Fruit fly (Drosophila melanogaster) whole organism, prepupa: Measurements from ENCODE around the gene Stt3A.
A peak's percentile ranks its signal among the peaks of the same experiment; 100 is the strongest.

ENCODE experiments used
- CG10631 ChIP-seq: fragments of 200-800 bp; sonication (Bioruptor generic); optimal IDR thresholded peaks from 2 replicates; lab custom pipeline; 2016; ENCODE audit warnings: missing biosample characterization, missing genetic modification characterization
- CG10669 ChIP-seq: fragments of 200-800 bp; sonication (Bioruptor generic); optimal IDR thresholded peaks from 3 replicates; lab custom pipeline; 2018; ENCODE audit warnings: missing biosample characterization, mild to moderate bottlenecking, missing genetic modification characterization, moderate library complexity
- CG11294 ChIP-seq: fragments of 200-800 bp; sonication (Bioruptor generic); IDR thresholded peaks from 2 replicates; pipeline ENCODE4 v1.3.6; 2022; ENCODE audit warnings: missing biosample characterization, missing genetic modification characterization
- CG11762 ChIP-seq: fragments of 200-800 bp; sonication (Bioruptor generic); optimal IDR thresholded peaks from 3 replicates; lab custom pipeline; 2016; ENCODE audit warnings: missing biosample characterization, missing genetic modification characterization; ENCODE audit not compliant: insufficient read depth
- CG11902 ChIP-seq: fragments of 200-800 bp; sonication (Bioruptor generic); optimal IDR thresholded peaks from 3 replicates; lab custom pipeline; 2016; ENCODE audit warnings: missing biosample characterization, missing genetic modification characterization
- CG16779 ChIP-seq: fragments of 200-800 bp; sonication (Bioruptor generic); optimal IDR thresholded peaks from 3 replicates; lab custom pipeline; 2017; ENCODE audit warnings: missing biosample characterization, mild to moderate bottlenecking, missing genetic modification characterization
- CG3032 ChIP-seq: fragments of 200-800 bp; optimal IDR thresholded peaks from 2 replicates; lab custom pipeline; 2019; ENCODE audit warnings: missing biosample characterization, mild to moderate bottlenecking, missing genetic modification characterization, moderate library complexity
- CG31627 ChIP-seq: fragments of 200-800 bp; sonication (Bioruptor generic); optimal IDR thresholded peaks from 3 replicates; lab custom pipeline; 2016; ENCODE audit warnings: missing biosample characterization, missing genetic modification characterization
- CG32006 ChIP-seq: fragments of 200-800 bp; sonication (Bioruptor generic); optimal IDR thresholded peaks from 3 replicates; lab custom pipeline; 2017; ENCODE audit warnings: missing biosample characterization, mild to moderate bottlenecking, missing genetic modification characterization
- CG34406 ChIP-seq: fragments of 200-800 bp; sonication (Bioruptor generic); optimal IDR thresholded peaks from 3 replicates; lab custom pipeline; 2016; ENCODE audit warnings: missing biosample characterization, missing genetic modification characterization
- CG3919 ChIP-seq: fragments of 200-800 bp; sonication (Bioruptor generic); optimal IDR thresholded peaks from 3 replicates; lab custom pipeline; 2016; ENCODE audit warnings: missing biosample characterization, missing genetic modification characterization
- CG6792 ChIP-seq: fragments of 200-800 bp; sonication (Bioruptor generic); optimal IDR thresholded peaks from 3 replicates; lab custom pipeline; 2016; ENCODE audit warnings: missing biosample characterization, missing genetic modification characterization
- CG6854 ChIP-seq: fragments of 200-800 bp; sonication (Bioruptor generic); optimal IDR thresholded peaks from 2 replicates; lab custom pipeline; 2017; ENCODE audit warnings: missing biosample characterization, mild to moderate bottlenecking, missing genetic modification characterization
- CG7368 ChIP-seq: fragments of 200-800 bp; sonication (Bioruptor generic); optimal IDR thresholded peaks from 3 replicates; lab custom pipeline; 2016; ENCODE audit warnings: missing biosample characterization, missing genetic modification characterization
- CG8119 ChIP-seq: fragments of 200-800 bp; sonication (Bioruptor generic); IDR thresholded peaks from 3 replicates; pipeline ENCODE4 v1.3.6; 2022; ENCODE audit warnings: missing biosample characterization, missing genetic modification characterization
- Eip78C ChIP-seq: fragments of 200-800 bp; sonication (Bioruptor generic); peaks from one replicate; lab custom pipeline; 2016; ENCODE audit warnings: missing biosample characterization, missing genetic modification characterization
- Eip93F ChIP-seq: fragments of 200-800 bp; sonication (Bioruptor generic); optimal IDR thresholded peaks from 2 replicates; lab custom pipeline; 2016; ENCODE audit warnings: missing biosample characterization, mild to moderate bottlenecking, missing genetic modification characterization
- Ets21C ChIP-seq: fragments of 200-800 bp; sonication (Bioruptor generic); optimal IDR thresholded peaks from 3 replicates; lab custom pipeline; 2016; ENCODE audit warnings: missing biosample characterization, missing genetic modification characterization
- Ets96B ChIP-seq: fragments of 200-800 bp; optimal IDR thresholded peaks from 2 replicates; lab custom pipeline; 2019; ENCODE audit warnings: missing biosample characterization, mild to moderate bottlenecking, missing genetic modification characterization, moderate library complexity
- Hr38 ChIP-seq: sonication (Bioruptor generic); optimal IDR thresholded peaks from 2 replicates; lab custom pipeline; 2016; ENCODE audit warnings: missing biosample characterization, missing genetic modification characterization
- Hr39 ChIP-seq: fragments of 200-800 bp; sonication (Bioruptor generic); optimal IDR thresholded peaks from 2 replicates; lab custom pipeline; 2016; ENCODE audit warnings: missing biosample characterization, missing genetic modification characterization
- Met ChIP-seq: fragments of 200-800 bp; sonication (Bioruptor generic); optimal IDR thresholded peaks from 3 replicates; lab custom pipeline; 2016; ENCODE audit warnings: missing biosample characterization, missing genetic modification characterization
- OdsH ChIP-seq: fragments of 200-800 bp; sonication (Bioruptor generic); optimal IDR thresholded peaks from 3 replicates; lab custom pipeline; 2016; ENCODE audit warnings: missing biosample characterization, missing genetic modification characterization
- Smox ChIP-seq: fragments of 200-800 bp; sonication (Bioruptor generic); optimal IDR thresholded peaks from 3 replicates; lab custom pipeline; 2016; ENCODE audit warnings: missing biosample characterization, missing genetic modification characterization
- Sox14 ChIP-seq: fragments of 200-800 bp; sonication (Bioruptor generic); optimal IDR thresholded peaks from 3 replicates; lab custom pipeline; 2016; ENCODE audit warnings: missing biosample characterization, missing genetic modification characterization
- acj6 ChIP-seq: fragments of 200-800 bp; sonication (Bioruptor generic); optimal IDR thresholded peaks from 3 replicates; lab custom pipeline; 2016; ENCODE audit warnings: missing biosample characterization, missing genetic modification characterization
- cyc ChIP-seq: fragments of 200-800 bp; sonication (Bioruptor generic); optimal IDR thresholded peaks from 3 replicates; lab custom pipeline; 2016; ENCODE audit warnings: missing biosample characterization, missing genetic modification characterization
- dac ChIP-seq: fragments of 200-800 bp; sonication (Bioruptor generic); optimal IDR thresholded peaks from 2 replicates; lab custom pipeline; 2017; ENCODE audit warnings: missing biosample characterization, mild to moderate bottlenecking, missing genetic modification characterization
- dsx ChIP-seq: fragments of 200-800 bp; optimal IDR thresholded peaks from 3 replicates; lab custom pipeline; 2019; ENCODE audit warnings: missing biosample characterization, mild to moderate bottlenecking, missing genetic modification characterization, moderate library complexity; ENCODE audit not compliant: poor library complexity, severe bottlenecking
- eg ChIP-seq: fragments of 200-800 bp; sonication (Bioruptor generic); IDR thresholded peaks from 3 replicates; pipeline ENCODE4 v1.3.6; 2022; ENCODE audit warnings: missing biosample characterization, missing genetic modification characterization
- esn ChIP-seq: fragments of 200-800 bp; sonication (Bioruptor generic); optimal IDR thresholded peaks from 2 replicates; lab custom pipeline; 2016; ENCODE audit warnings: missing biosample characterization, mild to moderate bottlenecking, missing genetic modification characterization, moderate library complexity
- fd59A ChIP-seq: fragments of 200-800 bp; sonication (Bioruptor generic); optimal IDR thresholded peaks from 2 replicates; lab custom pipeline; 2017; ENCODE audit warnings: missing biosample characterization, mild to moderate bottlenecking, missing genetic modification characterization, missing genetic modification reagents
- fkh ChIP-seq: fragments of 200-800 bp; sonication (Bioruptor generic); optimal IDR thresholded peaks from 3 replicates; lab custom pipeline; 2017; ENCODE audit warnings: missing biosample characterization, mild to moderate bottlenecking, missing genetic modification characterization, moderate library complexity
- lz ChIP-seq: fragments of 200-800 bp; sonication (Bioruptor generic); optimal IDR thresholded peaks from 3 replicates; lab custom pipeline; 2016; ENCODE audit warnings: missing biosample characterization, missing genetic modification characterization
- net ChIP-seq: fragments of 200-800 bp; sonication (Bioruptor generic); optimal IDR thresholded peaks from 3 replicates; lab custom pipeline; 2016; ENCODE audit warnings: missing biosample characterization, missing genetic modification characterization
- pdm3 ChIP-seq: fragments of 200-800 bp; sonication (Bioruptor generic); optimal IDR thresholded peaks from 3 replicates; lab custom pipeline; 2016; ENCODE audit warnings: missing biosample characterization, missing genetic modification characterization
- spab ChIP-seq: fragments of 200-800 bp; sonication (Bioruptor generic); optimal IDR thresholded peaks from 2 replicates; lab custom pipeline; 2017; ENCODE audit warnings: missing biosample characterization, mild to moderate bottlenecking, missing genetic modification characterization, missing genetic modification reagents
- ss ChIP-seq, 2 experiments: fragments of 200-800 bp; sonication (Bioruptor generic); optimal IDR thresholded peaks; 2 replicates in 1 of 2; 3 replicates in 1 of 2; lab custom pipeline; 2017 to 2018; ENCODE audit warnings: mild to moderate bottlenecking in 2 of 2, missing biosample characterization in 2 of 2, missing genetic modification characterization in 2 of 2, moderate library complexity in 1 of 2
- topi ChIP-seq: fragments of 200-800 bp; sonication (Bioruptor generic); optimal IDR thresholded peaks from 3 replicates; lab custom pipeline; 2016; ENCODE audit warnings: missing biosample characterization, missing genetic modification characterization

Gene Stt3A

DNA sequence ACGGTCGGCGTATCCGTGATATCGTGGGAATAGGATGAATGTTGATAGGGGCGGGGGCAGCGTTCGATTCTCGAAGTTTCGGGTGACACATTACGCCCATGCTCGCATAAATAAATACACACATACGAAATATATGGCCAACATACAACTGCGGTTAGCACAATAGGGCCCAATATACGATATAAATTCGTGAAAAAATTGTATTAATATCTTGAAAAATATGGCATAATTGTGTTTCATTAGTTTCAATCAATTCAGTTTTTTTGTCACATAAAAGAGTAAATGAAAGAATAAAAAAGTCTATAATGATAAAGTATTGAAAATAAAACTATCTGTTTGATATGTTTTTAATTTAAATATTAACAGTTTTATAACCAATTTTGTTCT is 17.8 kb downstream of the Stt3A start (continued):
- TF ChIP-seq Met (GFP tag; lab: Kevin White, UChicago) (peak; percentile 21), OdsH (GFP tag; lab: Kevin White, UChicago) (peak; percentile 21), Sox14 (GFP tag; lab: Kevin White, UChicago) (no peak), spab (GFP tag; lab: Kevin White, UChicago) (no peak), Ets96B (tag; lab: Kevin White, UChicago) (no peak), CG34406 (GFP tag; lab: Kevin White, UChicago) (peak; percentile 0), CG10669 (GFP tag; lab: Kevin White, UChicago) (no peak), esn (GFP tag; lab: Kevin White, UChicago) (peak; percentile 32), CG11762 (GFP tag; lab: Kevin White, UChicago) (no peak), CG32006 (GFP tag; lab: Kevin White, UChicago) (no peak), CG8119 (0 out of 3 replicates have a peak, but pooled peaks have one; percentile 14), CG11902 (GFP tag; lab: Kevin White, UChicago) (no peak), eg (GFP tag; lab: Robert Waterston, UW) (no peak), CG16779 (tag; lab: Kevin White, UChicago) (no peak), CG10631 (GFP tag; lab: Kevin White, UChicago) (no peak), CG3919 (GFP tag; lab: Kevin White, UChicago) (no peak), fkh (GFP tag; lab: Kevin White, UChicago) (no peak), cyc (GFP tag; lab: Kevin White, UChicago) (no peak), fd59A (GFP tag; lab: Kevin White, UChicago) (no peak), ss (GFP tag; optimal IDR thresholded peaks at IDR 0.05; lab: Kevin White, UChicago) (no peak), Eip93F (GFP tag; lab: Kevin White, UChicago) (no peak), CG6792 (GFP tag; lab: Kevin White, UChicago) (no peak), Hr38 (no peak), Smox (GFP tag; lab: Kevin White, UChicago) (peak; percentile 27), Eip78C (peak; percentile 61), CG7368 (GFP tag; lab: Kevin White, UChicago) (no peak), acj6 (GFP tag; lab: Kevin White, UChicago) (peak; percentile 22), CG11294 (no peak), lz (GFP tag; lab: Kevin White, UChicago) (no peak), CG31627 (GFP tag; lab: Kevin White, UChicago) (no peak), topi (GFP tag; lab: Kevin White, UChicago) (peak; percentile 6), CG3032 (no peak), net (GFP tag; lab: Kevin White, UChicago) (no peak), pdm3 (GFP tag; lab: Kevin White, UChicago) (peak; percentile 15), dac (GFP tag; lab: Kevin White, UChicago) (no peak), Ets21C (GFP tag; lab: Kevin White, UChicago) (no peak), CG6854 (GFP tag; lab: Kevin White, UChicago) (no peak)

DNA sequence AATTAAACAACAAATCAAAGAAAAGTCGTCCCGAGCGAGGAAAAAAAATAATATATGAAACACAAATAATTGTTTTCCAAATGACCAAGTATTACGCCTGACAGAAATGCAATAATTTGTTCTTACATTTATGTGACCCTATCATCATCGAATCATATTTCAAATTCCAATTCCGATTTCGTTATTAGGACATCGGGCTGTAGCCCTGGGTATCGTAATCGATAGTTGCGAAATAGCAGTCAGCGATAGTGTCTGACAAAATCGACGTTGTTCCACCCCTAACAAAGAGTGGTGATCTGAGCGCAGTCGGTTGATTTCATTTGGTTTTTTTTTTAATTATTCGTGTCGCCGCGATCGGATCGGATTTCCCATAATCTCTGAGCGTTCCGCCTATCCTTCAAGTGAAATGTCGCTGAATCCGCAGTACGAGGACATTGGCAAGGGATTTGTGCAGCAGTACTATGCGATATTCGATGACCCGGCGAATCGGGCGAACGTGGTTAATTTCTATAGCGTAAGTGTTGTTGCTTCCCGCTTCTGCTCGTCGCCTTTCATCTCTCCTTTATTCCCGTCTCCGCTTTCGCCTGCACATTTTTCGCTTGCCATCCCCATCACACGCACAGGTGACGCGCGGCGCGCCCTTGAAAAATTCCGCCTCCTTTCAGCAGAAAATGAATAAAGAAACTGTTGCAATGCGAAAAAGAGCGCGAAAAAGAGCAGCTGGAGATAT is 18.4 kb downstream of the Stt3A start, which contains the start of gene Ntf-2:
Gene Ntf-2 (plus strand): TSS at position 262 of the 730 bp plus-strand sequence.
- peak; percentile 11 for TF ChIP-seq CG31627 (GFP tag; lab: Kevin White, UChicago)
- TF ChIP-seq CG3919 (GFP tag; lab: Kevin White, UChicago), result peak; percentile 19
- TF ChIP-seq lz (GFP tag; lab: Kevin White, UChicago), result no peak
- peak; percentile 21 for TF ChIP-seq Hr39 (GFP tag; lab: Kevin White, UChicago)
- TF ChIP-seq CG34406 (GFP tag; lab: Kevin White, UChicago), result no peak
- TF ChIP-seq CG6854 (GFP tag; lab: Kevin White, UChicago), result peak; percentile 20
- peak; percentile 35 for TF ChIP-seq Eip78C
- peak; percentile 26 to 28 for TF ChIP-seq ss (GFP tag; optimal IDR thresholded peaks at IDR 0.05; lab: Kevin White, UChicago)
- no peak for TF ChIP-seq eg (GFP tag; lab: Robert Waterston, UW)
- no peak for TF ChIP-seq dsx (GFP tag; lab: Kevin White, UChicago)
